Worm (Caenorhabditis elegans) whole organism, dauer: ENCODE measurements around the gene C34D4.2.

Experiments
- unc-62 ChIP-seq: sonication (generic microtip); optimal IDR thresholded peaks from 2 replicates; lab custom pipeline; 2017; ENCODE audit warnings: missing biosample characterization, missing genetic modification reagents, missing genetic modification characterization

C34D4.2 gene

DNA sequence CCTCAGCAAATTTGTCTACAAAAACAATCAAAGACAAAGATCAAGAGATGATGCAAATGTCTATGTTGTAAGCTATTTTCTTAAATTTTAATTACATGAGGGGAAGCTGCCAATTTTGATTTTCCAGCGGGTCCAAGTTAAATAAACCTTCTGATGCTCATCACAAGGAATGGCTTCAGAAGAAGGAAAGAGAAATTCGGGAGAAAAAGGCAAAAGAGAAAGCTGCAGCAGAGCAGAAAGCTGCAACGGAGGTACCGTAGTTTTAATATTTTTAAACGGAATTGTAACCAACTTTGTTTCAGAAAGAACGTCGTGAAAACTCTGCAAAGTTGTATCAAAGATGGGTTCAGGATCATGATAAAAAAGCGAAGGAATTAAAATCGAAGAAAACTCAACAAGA, 3.7 kb downstream of the C34D4.2 start:
- no peak for TF ChIP-seq unc-62 (GFP tag; lab: Kevin White, UChicago)

ce11 chrIV:7159586-7159985, 5.1 kb downstream of the C34D4.2 start:
- no peak for TF ChIP-seq unc-62 (GFP tag; lab: Kevin White, UChicago)

ce11 chrIV:7165723-7166122, 11.3 kb downstream of the C34D4.2 start, which contains the start of gene rpc-1:
Gene rpc-1 (minus strand): TSS chrIV:7165748.
- no peak for TF ChIP-seq unc-62 (GFP tag; lab: Kevin White, UChicago)

DNA sequence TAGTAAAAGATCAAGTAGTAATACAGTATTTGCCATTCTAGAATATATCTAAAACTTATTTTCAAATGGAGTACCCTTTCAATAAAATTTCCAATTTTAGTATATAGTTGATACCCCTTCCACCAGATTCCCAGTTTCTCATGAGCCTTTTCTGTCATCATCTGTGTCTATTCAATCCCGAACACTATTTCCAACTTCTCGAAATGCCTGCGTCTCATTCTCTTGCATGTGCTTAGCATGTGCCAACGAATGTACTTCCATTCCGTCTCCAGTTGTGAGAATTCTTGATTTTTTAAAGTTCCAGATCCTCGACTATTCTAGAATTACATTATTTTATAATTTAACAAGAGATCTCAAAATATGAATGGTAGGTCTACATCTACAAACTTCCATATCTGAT, 12.1 kb downstream of the C34D4.2 start, which contains the start of gene C42D4.18:
Gene C42D4.18, plus strand, starts transcription at position 231 of the 400 bp plus-strand sequence.
- no peak for TF ChIP-seq unc-62 (GFP tag; lab: Kevin White, UChicago)

ce11 chrIV:7167983-7168760, 13.7 kb downstream of the C34D4.2 start, which contains the start of gene skr-16:
Gene skr-16 (plus strand): TSS chrIV:7168710.
- no peak for TF ChIP-seq unc-62 (GFP tag; lab: Kevin White, UChicago)

ce11 chrIV:7171222-7171621, 16.8 kb downstream of the C34D4.2 start, which contains the start of gene str-220:
Gene str-220 (minus strand): TSS chrIV:7171322.
- TF ChIP-seq unc-62 (GFP tag; lab: Kevin White, UChicago), result no peak

ce11 chrIV:7173489-7173888, 19.0 kb downstream of the C34D4.2 start, which contains the start of gene str-1:
Gene str-1 (plus strand): TSS chrIV:7173789.
- TF ChIP-seq unc-62 (GFP tag; lab: Kevin White, UChicago), result no peak

DNA sequence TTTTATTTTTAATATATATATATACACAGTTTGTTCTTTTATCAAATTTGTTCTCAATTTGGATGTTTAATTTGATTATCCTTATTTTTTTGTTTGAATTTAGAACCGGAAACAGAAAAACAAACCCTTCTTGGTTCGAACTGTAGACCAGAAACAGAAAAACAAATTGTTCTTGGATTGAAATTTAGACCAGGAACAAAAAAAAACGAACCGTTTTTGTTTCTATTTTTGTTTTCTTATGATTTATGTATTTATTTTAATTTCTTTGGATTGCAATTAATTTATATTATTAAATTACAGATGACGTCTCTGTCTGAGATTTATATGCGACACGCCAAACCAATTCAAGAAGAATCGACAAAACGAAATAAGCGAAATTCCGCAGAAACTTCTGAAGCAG, 20.9 kb downstream of the C34D4.2 start, which contains the start of gene C42D4.19:
Gene C42D4.19, plus strand, starts transcription at position 301 of the 400 bp plus-strand sequence.
- TF ChIP-seq unc-62 (GFP tag; lab: Kevin White, UChicago), result no peak

- TF ChIP-seq unc-62 (GFP tag; lab: Kevin White, UChicago), result no peak
These were observed 22.4 kb downstream of the C34D4.2 start, which contains the start of gene str-44 for ce11 chrIV:7176887-7177286. Gene str-44 (plus strand): TSS chrIV:7177187.

ce11 chrIV:7178942-7179341, 24.5 kb downstream of the C34D4.2 start, which contains the start of gene C42D4.3:
Gene C42D4.3 (plus strand): TSS chrIV:7179239.
- TF ChIP-seq unc-62 (GFP tag; lab: Kevin White, UChicago), result no peak

ce11 chrIV:7180304-7180703, 25.8 kb downstream of the C34D4.2 start, which contains the start of gene cest-10:
Gene cest-10 (plus strand): TSS chrIV:7180557.
- no peak for TF ChIP-seq unc-62 (GFP tag; lab: Kevin White, UChicago)

- no peak for TF ChIP-seq unc-62 (GFP tag; lab: Kevin White, UChicago)
These were observed 28.4 kb downstream of the C34D4.2 start for ce11 chrIV:7182818-7183217.

DNA sequence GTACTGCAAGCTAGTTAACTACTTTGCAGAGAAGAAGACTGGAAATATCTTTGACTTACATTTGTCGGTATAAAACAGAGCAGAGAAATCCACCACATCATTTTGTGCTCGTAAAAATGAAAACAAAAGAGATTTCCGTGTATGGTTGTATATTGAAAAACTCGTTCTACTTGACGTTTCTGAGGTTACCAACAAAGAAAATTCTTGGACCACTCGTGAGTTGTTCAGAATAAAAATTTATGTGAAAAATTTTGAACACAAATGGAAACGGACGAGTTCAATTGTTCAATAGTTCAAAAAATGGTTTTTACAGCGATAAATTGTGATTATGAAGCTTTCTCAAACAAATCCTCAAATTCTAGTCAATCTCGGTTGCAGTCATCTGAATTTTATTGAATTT, 30.1 kb downstream of the C34D4.2 start, which contains the start of gene clec-179:
Gene clec-179, minus strand, starts transcription at position 101 of the 400 bp plus-strand sequence.
- TF ChIP-seq unc-62 (GFP tag; lab: Kevin White, UChicago), result no peak

DNA sequence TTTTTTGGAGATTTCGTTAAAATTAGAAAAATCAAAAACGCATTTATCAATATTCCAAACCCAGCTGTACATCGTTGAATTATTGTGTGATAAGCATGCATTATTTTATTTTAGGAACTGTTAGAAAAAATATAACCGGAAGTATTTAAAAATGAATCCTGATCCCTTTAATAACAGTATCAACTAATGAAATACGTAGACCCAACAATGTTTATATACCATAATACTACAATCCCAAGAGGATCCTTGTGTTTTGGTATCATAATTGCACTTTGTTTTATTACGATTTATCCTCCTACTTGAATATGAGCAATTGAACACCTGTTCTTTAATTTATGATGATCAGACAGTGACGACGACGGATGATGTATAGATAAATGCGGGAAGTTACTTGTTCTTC, 32.3 kb downstream of the C34D4.2 start, which contains the start of gene str-249:
Gene str-249, minus strand, starts transcription at position 101 of the 400 bp plus-strand sequence.
- no peak for TF ChIP-seq unc-62 (GFP tag; lab: Kevin White, UChicago)

DNA sequence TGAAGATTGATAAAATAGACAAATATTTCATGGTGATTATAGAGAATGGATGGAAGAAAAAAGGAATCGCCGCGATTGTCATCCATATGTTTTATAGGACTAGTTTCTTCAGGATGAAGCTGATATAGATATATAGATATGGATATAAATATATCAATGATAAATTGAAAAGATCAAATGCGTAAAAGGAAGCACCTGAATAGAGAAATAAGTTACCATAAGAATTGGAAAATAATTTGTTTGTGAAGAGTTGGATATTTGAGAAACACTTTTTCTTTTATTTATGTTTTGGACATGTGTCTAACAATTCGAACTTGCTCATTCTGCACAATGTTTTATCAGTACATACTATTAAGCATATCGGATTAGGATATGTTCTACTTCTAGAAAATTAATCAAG, 33.6 kb downstream of the C34D4.2 start, which contains the start of gene C42D4.13:
Gene C42D4.13, minus strand, starts transcription at position 101 of the 400 bp plus-strand sequence.
- no peak for TF ChIP-seq unc-62 (GFP tag; lab: Kevin White, UChicago)
